Worm (Caenorhabditis elegans) whole organism, L2 larva: ENCODE results near the gene T19B10.5.

Experiments used
- R02D3.7 ChIP-seq: fragments of 150-350 bp; optimal IDR thresholded peaks from 2 replicates; lab custom pipeline; 2014; ENCODE audit warnings: missing biosample characterization, missing genetic modification characterization
- ZK546.5 ChIP-seq: sonication (generic microtip); optimal IDR thresholded peaks from 2 replicates; lab custom pipeline; 2017; ENCODE audit warnings: missing biosample characterization, missing genetic modification characterization
- alr-1 ChIP-seq: fragments of 150-350 bp; optimal IDR thresholded peaks from 2 replicates; lab custom pipeline; 2014; ENCODE audit warnings: missing biosample characterization, missing genetic modification characterization
- aly-2 ChIP-seq: fragments of 150-350 bp; optimal IDR thresholded peaks from 2 replicates; lab custom pipeline; 2014; ENCODE audit warnings: missing biosample characterization, missing genetic modification characterization
- ama-1 ChIP-seq: fragments of 150-350 bp; optimal IDR thresholded peaks from 2 replicates; lab custom pipeline; 2018; ENCODE audit warnings: inconsistent platforms
- blmp-1 ChIP-seq: sonication (generic microtip); optimal IDR thresholded peaks from 2 replicates; lab custom pipeline; 2017; ENCODE audit warnings: missing genetic modification characterization, mild to moderate bottlenecking, missing compliant biosample characterization, antibody characterized with exemption, moderate library complexity; ENCODE audit not compliant: insufficient read depth
- ceh-16 ChIP-seq: fragments of 150-350 bp; optimal IDR thresholded peaks from 2 replicates; lab custom pipeline; 2014; ENCODE audit warnings: missing biosample characterization, missing genetic modification characterization
- ceh-82 ChIP-seq: fragments of 150-350 bp; optimal IDR thresholded peaks from 2 replicates; lab custom pipeline; 2014; ENCODE audit warnings: missing biosample characterization, missing genetic modification characterization
- dmd-4 ChIP-seq: sonication (generic microtip); optimal IDR thresholded peaks from 2 replicates; lab custom pipeline; 2017; ENCODE audit warnings: missing biosample characterization, missing genetic modification characterization
- egl-27 ChIP-seq: sonication (generic microtip); optimal IDR thresholded peaks from 3 replicates; lab custom pipeline; 2017; ENCODE audit warnings: missing biosample characterization, missing genetic modification reagents, missing genetic modification characterization
- elt-1 ChIP-seq: fragments of 150-350 bp; optimal IDR thresholded peaks from 2 replicates; lab custom pipeline; 2014; ENCODE audit warnings: missing biosample characterization, missing genetic modification characterization
- elt-3 ChIP-seq: sonication (generic microtip); optimal IDR thresholded peaks from 2 replicates; lab custom pipeline; 2017; ENCODE audit warnings: missing biosample characterization, missing genetic modification characterization
- fos-1 ChIP-seq: fragments of 150-350 bp; optimal IDR thresholded peaks from 2 replicates; lab custom pipeline; 2014; ENCODE audit warnings: missing biosample characterization, missing genetic modification characterization
- lin-11 ChIP-seq: fragments of 150-350 bp; sonication (generic microtip); optimal IDR thresholded peaks from 2 replicates; lab custom pipeline; 2014; ENCODE audit warnings: missing biosample characterization, missing genetic modification characterization, inconsistent platforms, mixed read lengths
- lin-13 ChIP-seq: fragments of 150-350 bp; optimal IDR thresholded peaks from 2 replicates; lab custom pipeline; 2014; ENCODE audit warnings: missing biosample characterization, missing genetic modification reagents, missing genetic modification characterization
- lsy-2 ChIP-seq, 2 experiments: fragments of 150-350 bp in 1 of 2; sonication (generic microtip) in 1 of 2; optimal IDR thresholded peaks; 2 replicates each; lab custom pipeline; 2014 to 2017; ENCODE audit warnings: missing biosample characterization in 2 of 2, missing genetic modification characterization in 2 of 2
- mbf-1 ChIP-seq: sonication (generic microtip); optimal IDR thresholded peaks from 2 replicates; lab custom pipeline; 2017; ENCODE audit warnings: missing biosample characterization, missing genetic modification characterization
- mdl-1 ChIP-seq, 2 experiments: fragments of 150-350 bp in 1 of 2; sonication (generic microtip) in 1 of 2; optimal IDR thresholded peaks; 2 replicates each; lab custom pipeline; 2017; ENCODE audit warnings: missing biosample characterization in 2 of 2, missing genetic modification characterization in 2 of 2
- nhr-10 ChIP-seq: sonication (generic microtip); optimal IDR thresholded peaks from 2 replicates; lab custom pipeline; 2017; ENCODE audit warnings: missing biosample characterization, missing genetic modification characterization
- nhr-12 ChIP-seq: fragments of 150-350 bp; optimal IDR thresholded peaks from 2 replicates; lab custom pipeline; 2014; ENCODE audit warnings: missing biosample characterization, missing genetic modification characterization
- nhr-129 ChIP-seq: fragments of 150-350 bp; optimal IDR thresholded peaks from 2 replicates; lab custom pipeline; 2014; ENCODE audit warnings: missing biosample characterization, missing genetic modification characterization
- nhr-21 ChIP-seq: fragments of 150-350 bp; optimal IDR thresholded peaks from 2 replicates; lab custom pipeline; 2014; ENCODE audit warnings: missing biosample characterization, missing genetic modification characterization
- nhr-23 ChIP-seq: fragments of 150-350 bp; optimal IDR thresholded peaks from 2 replicates; lab custom pipeline; 2014; ENCODE audit warnings: missing biosample characterization, missing genetic modification reagents, missing genetic modification characterization
- nhr-25 ChIP-seq: fragments of 150-350 bp; sonication (generic microtip); optimal IDR thresholded peaks from 3 replicates; lab custom pipeline; 2014; ENCODE audit warnings: missing biosample characterization, missing genetic modification characterization
- nhr-6 ChIP-seq: fragments of 150-350 bp; optimal IDR thresholded peaks from 2 replicates; lab custom pipeline; 2014; ENCODE audit warnings: missing biosample characterization, missing genetic modification characterization
- peb-1 ChIP-seq: fragments of 150-350 bp; optimal IDR thresholded peaks from 2 replicates; lab custom pipeline; 2014; ENCODE audit warnings: missing biosample characterization, missing genetic modification characterization
- sem-4 ChIP-seq: fragments of 150-350 bp; optimal IDR thresholded peaks from 2 replicates; lab custom pipeline; 2014; ENCODE audit warnings: missing biosample characterization, missing genetic modification reagents, missing genetic modification characterization
- skn-1 ChIP-seq: sonication (generic microtip); optimal IDR thresholded peaks from 2 replicates; lab custom pipeline; 2017; ENCODE audit warnings: missing biosample characterization, missing genetic modification characterization
- sma-3 ChIP-seq: sonication (generic microtip); optimal IDR thresholded peaks from 2 replicates; lab custom pipeline; 2016; ENCODE audit warnings: missing genetic modification reagents, missing genetic modification characterization, missing compliant biosample characterization
- sma-9 ChIP-seq, 2 experiments: fragments of 150-350 bp in 1 of 2; sonication (generic microtip) in 1 of 2; optimal IDR thresholded peaks; 2 replicates each; lab custom pipeline; 2014 to 2016; ENCODE audit warnings: missing genetic modification characterization in 2 of 2, mild to moderate bottlenecking in 1 of 2, missing biosample characterization in 1 of 2, missing compliant biosample characterization in 1 of 2, missing genetic modification reagents in 1 of 2, moderate library complexity in 1 of 2
- snpc-4 ChIP-seq: fragments of 150-350 bp; optimal IDR thresholded peaks from 2 replicates; lab custom pipeline; 2014; ENCODE audit warnings: missing biosample characterization, missing genetic modification characterization
- unc-39 ChIP-seq: fragments of 150-350 bp; optimal IDR thresholded peaks from 2 replicates; lab custom pipeline; 2014; ENCODE audit warnings: missing biosample characterization, missing genetic modification characterization
- unc-55 ChIP-seq: fragments of 150-350 bp; sonication (generic microtip); optimal IDR thresholded peaks from 3 replicates; lab custom pipeline; 2014; ENCODE audit warnings: missing biosample characterization, missing genetic modification reagents, missing genetic modification characterization
- zag-1 ChIP-seq: fragments of 150-350 bp; optimal IDR thresholded peaks from 2 replicates; lab custom pipeline; 2014; ENCODE audit warnings: missing biosample characterization, missing genetic modification characterization
- ztf-1 ChIP-seq: fragments of 200-800 bp; sonication (Bioruptor generic); conservative IDR thresholded peaks from 2 replicates; pipeline ENCODE4 v1.3.6; 2022; ENCODE audit warnings: missing genetic modification characterization, missing compliant biosample characterization
- ztf-11 ChIP-seq: sonication (generic microtip); optimal IDR thresholded peaks from 2 replicates; lab custom pipeline; 2017; ENCODE audit warnings: missing biosample characterization, missing genetic modification characterization
- ztf-4 ChIP-seq: fragments of 150-350 bp; optimal IDR thresholded peaks from 2 replicates; lab custom pipeline; 2014; ENCODE audit warnings: missing biosample characterization, missing genetic modification characterization

Gene T19B10.5

ce11 chrV:11241580-11241979, 7.1 kb downstream of the T19B10.5 start, which contains the start of gene pgap-1:
pgap-1 (plus strand) TSS chrV:11241880.
- no peak for TF ChIP-seq mbf-1 (tag; lab: Kevin White, UChicago)
- TF ChIP-seq nhr-21 (tag; lab: Kevin White, UChicago) = no peak
- no peak for TF ChIP-seq ama-1 (lab: Kevin White, UChicago)
- no peak for TF ChIP-seq ztf-4 (tag; lab: Kevin White, UChicago)
- TF ChIP-seq nhr-6 = no peak
- no peak for TF ChIP-seq snpc-4
- no peak for TF ChIP-seq alr-1 (tag; lab: Kevin White, UChicago)
- no peak for TF ChIP-seq peb-1 (tag; lab: Kevin White, UChicago)
- TF ChIP-seq, all 48 proteins: peak for 0

- TF ChIP-seq mbf-1 (tag; lab: Kevin White, UChicago) (no peak), ztf-1 (GFP tag; lab: Robert Waterston, UW) (no peak), sma-3 (GFP tag; lab: Kevin White, UChicago) (no peak), mdl-1 (tag; optimal IDR thresholded peaks at IDR 0.05; lab: Kevin White, UChicago) (no peak), elt-3 (tag; lab: Kevin White, UChicago) (no peak), ceh-82 (no peak), lsy-2 (tag; optimal IDR thresholded peaks at IDR 0.05; lab: Kevin White, UChicago) (no peak), peb-1 (tag; lab: Kevin White, UChicago) (no peak), ceh-16 (tag; lab: Kevin White, UChicago) (no peak), alr-1 (tag; lab: Kevin White, UChicago) (no peak), fos-1 (tag; lab: Kevin White, UChicago) (no peak), elt-1 (tag; lab: Kevin White, UChicago) (no peak), nhr-12 (tag; lab: Kevin White, UChicago) (no peak), sem-4 (no peak)
These were observed 10.1 kb downstream of the T19B10.5 start, which contains the start of gene mxl-1 for ce11 chrV:11244539-11244938. mxl-1 (plus strand) TSS chrV:11244839.

ce11 chrV:11245029-11245428, 10.6 kb downstream of the T19B10.5 start:
- TF ChIP-seq ztf-11 (no peak), blmp-1 (no peak), egl-27 (no peak)

ce11 chrV:11247846-11248245, 13.4 kb downstream of the T19B10.5 start, which contains the start of gene mam-4:
mam-4 (plus strand) TSS chrV:11248146.
- TF ChIP-seq ama-1 (lab: Kevin White, UChicago) (no peak), dmd-4 (tag; lab: Kevin White, UChicago) (no peak), nhr-23 (no peak), sma-3 (GFP tag; lab: Kevin White, UChicago) (no peak)

ce11 chrV:11250735-11251134, 16.3 kb downstream of the T19B10.5 start, which contains the start of gene T19B10.12:
T19B10.12 (plus strand) TSS chrV:11251035.
- no peak for TF ChIP-seq unc-39 (tag; lab: Kevin White, UChicago)
- TF ChIP-seq lin-13 (GFP tag; lab: Kevin White, UChicago) = no peak
- no peak for TF ChIP-seq elt-1 (tag; lab: Kevin White, UChicago)
- TF ChIP-seq sem-4 = no peak
- TF ChIP-seq nhr-25 (tag; lab: Kevin White, UChicago) = no peak
- no peak for TF ChIP-seq R02D3.7
- no peak for TF ChIP-seq nhr-10 (tag; lab: Kevin White, UChicago)
- no peak for TF ChIP-seq peb-1 (tag; lab: Kevin White, UChicago)
- no peak for TF ChIP-seq nhr-6
- TF ChIP-seq skn-1 (tag; lab: Kevin White, UChicago) = no peak
- TF ChIP-seq unc-55 (GFP tag; lab: Kevin White, UChicago) = no peak
- TF ChIP-seq fos-1 (tag; lab: Kevin White, UChicago) = no peak

ce11 chrV:11251798-11252197, 17.3 kb downstream of the T19B10.5 start:
- no peak for TF ChIP-seq nhr-6

ce11 chrV:11252429-11252828, 18.0 kb downstream of the T19B10.5 start, which contains the start of gene srsx-33:
srsx-33 (minus strand) TSS chrV:11252529.
- TF ChIP-seq nhr-10 (tag; lab: Kevin White, UChicago) = no peak
- no peak for TF ChIP-seq lin-11 (tag; lab: Kevin White, UChicago)
- TF ChIP-seq sem-4 = no peak
- TF ChIP-seq ZK546.5 (tag; lab: Kevin White, UChicago) = no peak
- no peak for TF ChIP-seq nhr-21 (tag; lab: Kevin White, UChicago)
- no peak for TF ChIP-seq ama-1 (lab: Kevin White, UChicago)
- TF ChIP-seq nhr-129 (tag; lab: Kevin White, UChicago) = no peak
- TF ChIP-seq zag-1 (tag; lab: Kevin White, UChicago) = no peak
- TF ChIP-seq sma-9 (GFP tag; optimal IDR thresholded peaks at IDR 0.05; lab: Kevin White, UChicago) = no peak
- no peak for TF ChIP-seq sma-9 (tag; optimal IDR thresholded peaks at IDR 0.05; lab: Kevin White, UChicago)
- TF ChIP-seq nhr-12 (tag; lab: Kevin White, UChicago) = no peak
- no peak for TF ChIP-seq aly-2 (tag; lab: Kevin White, UChicago)
- TF ChIP-seq, all 48 proteins: peak for 0
